Worm (Caenorhabditis elegans): ENCODE results near the gene T28C6.5.

Gene T28C6.5

DNA sequence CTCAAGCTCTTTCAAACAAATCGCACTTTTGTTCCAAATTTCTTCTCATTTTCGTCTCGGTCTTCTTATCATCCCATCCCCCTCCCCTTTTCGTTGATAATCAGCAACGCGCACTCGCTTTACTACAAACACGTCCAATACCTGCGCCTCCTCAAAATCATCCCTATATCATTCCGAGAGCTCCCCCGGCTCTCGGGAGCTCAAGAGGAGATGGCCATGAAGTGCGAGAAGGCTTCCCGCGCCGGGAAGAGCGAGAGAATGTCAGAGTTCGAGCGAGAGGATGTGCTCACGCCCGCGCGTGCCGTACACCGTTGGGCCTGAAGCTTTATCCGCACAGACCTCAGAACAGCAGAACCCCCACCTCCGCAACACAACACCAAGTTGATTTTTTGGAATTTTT is 29.6 kb downstream of the T28C6.5 start:
- no peak for TF ChIP-seq nhr-77 (tag; optimal IDR thresholded peaks at IDR 0.05)
- TF ChIP-seq F13H6.1 (tag; optimal IDR thresholded peaks at IDR 0.05): peak; percentile 47
- no peak for TF ChIP-seq mab-5 (tag; optimal IDR thresholded peaks at IDR 0.05)

ce11 chrIV:8852194-8852593 is 30.9 kb downstream of the T28C6.5 start, which contains the start of gene alp-1:
Gene alp-1, plus strand, starts transcription at chrIV:8852494.
- no peak for TF ChIP-seq ztf-4 (tag; optimal IDR thresholded peaks at IDR 0.05)
- no peak for TF ChIP-seq F13H6.1 (tag; optimal IDR thresholded peaks at IDR 0.05)

DNA sequence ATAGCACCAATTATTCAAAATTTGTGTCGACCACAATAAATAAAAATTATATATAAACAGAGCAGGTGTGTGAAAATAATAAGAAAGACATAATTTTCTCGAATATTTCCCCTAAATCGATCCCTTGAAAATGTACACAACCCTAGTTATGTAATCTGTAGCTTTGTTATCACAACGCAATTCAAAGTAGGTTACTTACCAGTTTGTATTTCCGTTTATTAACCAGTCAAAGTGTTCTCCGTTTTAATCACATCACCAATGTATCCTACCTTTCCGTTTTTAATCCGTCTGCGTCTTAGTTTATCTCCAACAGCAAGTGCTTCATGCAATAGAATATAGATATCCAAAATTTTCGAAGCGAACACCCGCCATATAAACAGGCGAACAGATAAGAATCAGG is 32.1 kb downstream of the T28C6.5 start:
- no peak for TF ChIP-seq snpc-4 (tag; optimal IDR thresholded peaks at IDR 0.05)
- TF ChIP-seq lin-11 (tag; optimal IDR thresholded peaks at IDR 0.05): no peak
- TF ChIP-seq nhr-21 (tag; optimal IDR thresholded peaks at IDR 0.05): no peak
- TF ChIP-seq crh-2 (tag; optimal IDR thresholded peaks at IDR 0.05): no peak
- no peak for TF ChIP-seq skn-1 (tag; optimal IDR thresholded peaks at IDR 0.05)
- TF ChIP-seq blmp-1 (tag; optimal IDR thresholded peaks at IDR 0.05; ENCODE audit: insufficient read depth): no peak
- TF ChIP-seq fos-1 (tag; optimal IDR thresholded peaks at IDR 0.05): no peak

ce11 chrIV:8855963-8856362 is 34.7 kb downstream of the T28C6.5 start, which contains the start of gene T11B7.5:
Gene T11B7.5, minus strand, starts transcription at chrIV:8856063.
- TF ChIP-seq lin-13 (GFP tag; optimal IDR thresholded peaks at IDR 0.05): no peak
- no peak for TF ChIP-seq zag-1 (tag; optimal IDR thresholded peaks at IDR 0.05)
- no peak for TF ChIP-seq elt-3 (tag; optimal IDR thresholded peaks at IDR 0.05)
- TF ChIP-seq nhr-21 (tag; optimal IDR thresholded peaks at IDR 0.05): no peak
- TF ChIP-seq dmd-4 (tag; optimal IDR thresholded peaks at IDR 0.05): no peak
- TF ChIP-seq ztf-1 (GFP tag; conservative IDR thresholded peaks at IDR 0.05): no peak
- no peak for TF ChIP-seq ZK546.5 (tag; optimal IDR thresholded peaks at IDR 0.05)
- TF ChIP-seq ama-1 (optimal IDR thresholded peaks at IDR 0.05): no peak
- no peak for TF ChIP-seq sem-4 (tag; optimal IDR thresholded peaks at IDR 0.05)
- TF ChIP-seq egl-27 (tag; optimal IDR thresholded peaks at IDR 0.05): no peak
- TF ChIP-seq lsy-2 (tag; optimal IDR thresholded peaks at IDR 0.05): no peak
- TF ChIP-seq aly-2 (tag; optimal IDR thresholded peaks at IDR 0.05): no peak
- TF ChIP-seq unc-62 (GFP tag; optimal IDR thresholded peaks at IDR 0.05): no peak
- no peak for TF ChIP-seq ceh-16 (tag; optimal IDR thresholded peaks at IDR 0.05)

- TF ChIP-seq unc-62 (GFP tag; optimal IDR thresholded peaks at IDR 0.05) (peak; percentile 15), nhr-21 (tag; optimal IDR thresholded peaks at IDR 0.05) (peak; percentile 53), nhr-25 (tag; optimal IDR thresholded peaks at IDR 0.05) (peak; percentile 34), sma-3 (GFP tag; optimal IDR thresholded peaks at IDR 0.05) (peak; percentile 5), nhr-77 (tag; optimal IDR thresholded peaks at IDR 0.05) (no peak), gmeb-1 (tag; optimal IDR thresholded peaks at IDR 0.05) (peak; percentile 36), F13H6.1 (tag; optimal IDR thresholded peaks at IDR 0.05) (no peak), mab-5 (tag; optimal IDR thresholded peaks at IDR 0.05) (peak; percentile 52), sma-9 (GFP tag; optimal IDR thresholded peaks at IDR 0.05) (peak; percentile 43), sma-9 (tag; optimal IDR thresholded peaks at IDR 0.05) (no peak)
These were observed 43.4 kb downstream of the T28C6.5 start for ce11 chrIV:8864672-8865071.

ce11 chrIV:8865343-8865742 is 44.1 kb downstream of the T28C6.5 start, which contains the start of gene C09G9.1:
Gene C09G9.1, minus strand, starts transcription at chrIV:8865485.
- TF ChIP-seq mbf-1 (tag; optimal IDR thresholded peaks at IDR 0.05) (no peak), ztf-11 (tag; optimal IDR thresholded peaks at IDR 0.05) (no peak), nhr-21 (tag; optimal IDR thresholded peaks at IDR 0.05) (no peak), nhr-129 (tag; optimal IDR thresholded peaks at IDR 0.05) (no peak), aly-2 (tag; optimal IDR thresholded peaks at IDR 0.05) (no peak), elt-1 (tag; optimal IDR thresholded peaks at IDR 0.05) (no peak), F13H6.1 (tag; optimal IDR thresholded peaks at IDR 0.05) (peak; percentile 8), ceh-16 (tag; optimal IDR thresholded peaks at IDR 0.05) (no peak), ZK546.5 (tag; optimal IDR thresholded peaks at IDR 0.05) (no peak), elt-3 (tag; optimal IDR thresholded peaks at IDR 0.05) (no peak), fos-1 (tag; optimal IDR thresholded peaks at IDR 0.05) (peak; percentile 27), nhr-11 (tag; optimal IDR thresholded peaks at IDR 0.05) (no peak), sem-4 (tag; optimal IDR thresholded peaks at IDR 0.05) (no peak), mdl-1 (tag; optimal IDR thresholded peaks at IDR 0.05) (no peak)

Data from whole organism, L2 larva.